Worm (Caenorhabditis elegans): ENCODE data around the gene F40G9.19.

- TF ChIP-seq dao-5 (tag; optimal IDR thresholded peaks at IDR 0.05) (no peak), W03F9.2 (tag; optimal IDR thresholded peaks at IDR 0.05) (no peak)
Measured at ce11 chrIII:154168-154567, 19.4 kb upstream of the F40G9.19 start.
